Worm (Caenorhabditis elegans) whole organism, L4/young adult: ENCODE data around the gene ugt-34.

ENCODE experiments used
- dao-5 ChIP-seq: sonication (generic microtip); optimal IDR thresholded peaks from 2 replicates; lab custom pipeline; 2016; ENCODE audit warnings: missing genotype, missing genetic modification characterization, moderate library complexity, missing compliant biosample characterization
- him-1 ChIP-seq: sonication (generic microtip); optimal IDR thresholded peaks from 2 replicates; lab custom pipeline; 2016; ENCODE audit warnings: missing genotype, missing genetic modification reagents, missing genetic modification characterization, missing compliant biosample characterization

ce11 chrV:10699122-10699521, 42.3 kb upstream of the ugt-34 start:
- TF ChIP-seq him-1 (tag; lab: Kevin White, UChicago) (no peak), dao-5 (tag; lab: Kevin White, UChicago) (no peak)
